Fruit fly (Drosophila melanogaster): Measurements from ENCODE around the gene CG3407.
A peak's percentile ranks its signal among the peaks of the same experiment; 100 is the strongest.

The CG3407 gene

DNA sequence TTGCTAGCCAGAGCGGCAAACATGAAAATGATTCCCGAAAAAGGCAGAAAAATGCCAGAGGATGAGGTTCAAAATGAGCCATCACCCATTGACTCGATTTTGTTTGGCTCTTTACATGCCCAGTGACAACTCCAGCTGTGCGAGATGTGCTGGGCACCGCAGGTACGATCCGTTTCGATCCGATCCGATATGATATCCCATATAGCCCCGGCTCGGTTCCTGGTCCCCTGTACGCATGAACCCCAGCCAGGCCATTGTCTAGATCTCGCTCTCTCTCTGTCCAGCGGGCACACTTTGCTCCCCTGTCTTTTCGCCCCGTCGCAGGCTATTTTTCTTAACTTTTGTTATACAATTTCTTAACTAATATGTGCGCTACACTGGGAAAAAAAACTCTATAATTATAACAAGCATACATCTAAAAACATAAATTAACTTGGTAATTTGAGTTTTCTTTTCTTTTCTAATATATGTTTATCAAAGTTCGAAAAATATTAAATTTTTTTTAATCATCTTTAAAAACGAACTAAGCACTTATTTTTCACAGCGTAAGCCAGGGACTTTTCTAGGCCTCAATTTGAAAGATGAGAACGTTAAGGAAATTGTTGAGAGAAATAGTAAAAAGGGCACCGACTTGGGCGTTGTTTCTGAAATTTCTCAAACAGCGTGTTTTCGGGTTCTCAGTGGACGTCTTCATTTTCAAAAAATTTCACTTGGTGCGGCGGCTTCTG, 14.4 kb upstream of the CG3407 start:
- no peak for TF ChIP-seq Ets98B (GFP tag; IDR thresholded peaks at IDR 0.05)
- TF ChIP-seq Pif1B (GFP tag; optimal IDR thresholded peaks at IDR 0.05) = no peak
- TF ChIP-seq CG8301 (tag; optimal IDR thresholded peaks at IDR 0.05) = no peak
- no peak for TF ChIP-seq CG12605 (GFP tag; IDR thresholded peaks at IDR 0.05)
- no peak for TF ChIP-seq CG10348 (GFP tag; IDR thresholded peaks at IDR 0.05)
- TF ChIP-seq CG17806 (tag; optimal IDR thresholded peaks at IDR 0.05) = no peak
- no peak for TF ChIP-seq CG8159 (tag; optimal IDR thresholded peaks at IDR 0.05)
- TF ChIP-seq gl (tag; optimal IDR thresholded peaks at IDR 0.05) = no peak
- TF ChIP-seq CG14655 (GFP tag; optimal IDR thresholded peaks at IDR 0.05) = no peak
- no peak for TF ChIP-seq Snoo (tag; optimal IDR thresholded peaks at IDR 0.05)
- TF ChIP-seq EcR (GFP tag; optimal IDR thresholded peaks at IDR 0.05) = no peak
- TF ChIP-seq CG34367 (tag; optimal IDR thresholded peaks at IDR 0.05) = no peak
- no peak for TF ChIP-seq rn (GFP tag; IDR thresholded peaks at IDR 0.05)
- no peak for TF ChIP-seq Pif1A (GFP tag; optimal IDR thresholded peaks at IDR 0.05)

DNA sequence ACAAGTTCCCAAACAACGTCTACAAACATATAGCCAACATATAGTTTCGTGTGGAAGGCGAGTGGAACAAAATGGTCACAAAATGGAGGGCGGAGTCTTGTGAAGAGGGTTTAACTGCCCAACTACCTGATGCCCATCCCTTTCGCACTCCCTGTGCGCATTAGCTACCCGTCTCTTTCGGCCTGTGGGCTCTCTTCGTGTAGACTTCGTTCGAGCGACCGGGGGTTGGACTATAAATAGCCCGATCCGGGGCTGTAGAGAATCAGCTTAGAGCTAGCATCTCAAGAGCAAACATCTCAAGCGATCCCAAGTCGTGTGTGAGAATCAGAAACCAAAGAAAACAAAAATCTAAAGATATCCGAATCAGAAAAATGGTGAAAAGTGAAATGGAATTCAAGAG, 12.2 kb upstream of the CG3407 start, which contains the start of gene slp1:
Gene slp1 (plus strand): TSS at position 263 of the 400 bp plus-strand sequence.
- TF ChIP-seq CG10348 (GFP tag; IDR thresholded peaks at IDR 0.05) (no peak), CG32121 (GFP tag; IDR thresholded peaks at IDR 0.05) (no peak), CG17806 (tag; optimal IDR thresholded peaks at IDR 0.05) (no peak), CG15710 (tag; optimal IDR thresholded peaks at IDR 0.05) (no peak), D1 (tag; optimal IDR thresholded peaks at IDR 0.05) (no peak), CG34367 (tag; optimal IDR thresholded peaks at IDR 0.05) (no peak), fd96Ca (GFP tag; IDR thresholded peaks at IDR 0.05) (no peak), Pif1B (GFP tag; optimal IDR thresholded peaks at IDR 0.05) (no peak)

- no peak for TF ChIP-seq Pif1B (GFP tag; optimal IDR thresholded peaks at IDR 0.05)
Measured at dm6 chr2L:3823835-3824234, 10.6 kb upstream of the CG3407 start.

dm6 chr2L:3822462-3823065, 9.4 kb upstream of the CG3407 start:
- TF ChIP-seq rn (GFP tag; IDR thresholded peaks at IDR 0.05) (no peak), CG14655 (GFP tag; optimal IDR thresholded peaks at IDR 0.05) (no peak), CG8301 (tag; optimal IDR thresholded peaks at IDR 0.05) (no peak), D1 (tag; optimal IDR thresholded peaks at IDR 0.05) (no peak)

- TF ChIP-seq CG13204 (GFP tag; optimal IDR thresholded peaks at IDR 0.05) (no peak), CG14655 (GFP tag; optimal IDR thresholded peaks at IDR 0.05) (no peak), gl (tag; optimal IDR thresholded peaks at IDR 0.05) (no peak), Snoo (tag; optimal IDR thresholded peaks at IDR 0.05) (no peak), CG8159 (tag; optimal IDR thresholded peaks at IDR 0.05) (no peak), CG34367 (tag; optimal IDR thresholded peaks at IDR 0.05) (no peak), CG17806 (tag; optimal IDR thresholded peaks at IDR 0.05) (no peak), CG32121 (GFP tag; IDR thresholded peaks at IDR 0.05) (no peak), CG10348 (GFP tag; IDR thresholded peaks at IDR 0.05) (no peak), Ets98B (GFP tag; IDR thresholded peaks at IDR 0.05) (no peak), rn (GFP tag; IDR thresholded peaks at IDR 0.05) (no peak), CG15710 (tag; optimal IDR thresholded peaks at IDR 0.05) (no peak), CG8301 (tag; optimal IDR thresholded peaks at IDR 0.05) (no peak), Pif1A (GFP tag; optimal IDR thresholded peaks at IDR 0.05) (no peak), CG12605 (GFP tag; IDR thresholded peaks at IDR 0.05) (no peak), CG4496 (GFP tag; IDR thresholded peaks at IDR 0.05) (no peak), fd96Ca (GFP tag; IDR thresholded peaks at IDR 0.05) (no peak), D1 (tag; optimal IDR thresholded peaks at IDR 0.05) (no peak), EcR (GFP tag; optimal IDR thresholded peaks at IDR 0.05) (no peak), CG9948 (tag; optimal IDR thresholded peaks at IDR 0.05) (no peak)
Measured at dm6 chr2L:3818903-3819302, 5.7 kb upstream of the CG3407 start.

DNA sequence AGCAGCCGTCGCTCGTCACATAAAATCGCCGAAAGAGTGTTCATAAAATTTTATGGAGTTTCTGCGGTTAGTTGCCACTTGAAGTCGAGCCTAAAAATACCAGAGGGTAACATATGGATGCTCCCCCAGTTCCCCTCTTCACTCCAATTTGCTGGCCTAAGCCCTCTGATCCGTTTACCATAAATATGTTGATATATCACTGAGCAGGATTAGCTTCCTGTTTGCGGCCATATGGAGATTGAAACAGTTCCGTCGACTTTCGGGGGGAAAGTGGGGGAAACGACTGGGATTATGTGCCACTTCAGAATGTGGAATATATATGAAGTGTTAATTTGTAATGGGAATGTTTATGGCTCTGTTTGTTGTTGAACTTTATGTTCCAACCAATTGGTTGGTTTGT, 953 bp upstream of the CG3407 start:
- TF ChIP-seq CG17806 (tag; optimal IDR thresholded peaks at IDR 0.05) (no peak), rn (GFP tag; IDR thresholded peaks at IDR 0.05) (no peak), CG34367 (tag; optimal IDR thresholded peaks at IDR 0.05) (no peak)

DNA sequence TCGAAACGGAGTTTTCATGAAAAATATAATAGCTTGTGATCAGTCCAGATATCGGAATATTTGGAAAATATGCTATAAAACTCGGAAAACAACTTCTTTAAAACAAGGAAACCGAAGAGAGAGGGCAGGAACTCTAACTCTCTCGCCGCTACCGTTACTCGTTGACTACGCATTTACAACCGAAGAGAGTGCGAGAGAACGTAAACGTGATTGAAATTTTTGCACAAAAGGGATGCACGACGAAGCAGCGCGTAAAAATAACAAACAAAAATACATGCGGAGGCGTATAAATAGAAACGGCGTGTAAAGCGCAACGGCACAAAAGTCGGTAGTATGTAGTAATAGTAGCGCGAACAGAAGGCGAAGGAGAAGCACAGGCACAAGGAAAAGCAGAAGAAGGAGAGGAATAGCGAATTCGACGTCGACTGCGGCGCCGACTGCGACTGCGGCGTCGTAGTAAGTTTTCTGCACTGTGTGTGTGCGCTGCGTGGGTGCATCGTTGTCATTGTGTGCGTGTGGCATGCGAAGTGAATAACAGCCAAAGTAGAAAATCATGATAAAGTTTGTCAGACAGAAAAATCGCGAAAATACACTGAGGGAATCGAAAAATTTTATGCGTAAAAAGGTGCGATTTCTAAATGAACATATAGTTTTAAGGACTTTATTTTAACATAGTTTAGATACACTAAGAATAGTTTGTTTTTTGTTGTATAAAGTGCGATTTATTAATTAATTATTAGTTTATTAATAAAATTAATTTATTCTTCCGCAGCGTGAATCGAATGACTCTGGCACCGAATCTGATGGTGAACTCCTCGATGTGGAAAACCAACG, 6.8 kb downstream of the CG3407 start:
- TF ChIP-seq CG34367 (tag; optimal IDR thresholded peaks at IDR 0.05) (peak; percentile 9), D1 (tag; optimal IDR thresholded peaks at IDR 0.05) (peak; percentile 64), CG9948 (tag; optimal IDR thresholded peaks at IDR 0.05) (peak; percentile 32), CG32121 (GFP tag; IDR thresholded peaks at IDR 0.05) (peak; percentile 26; the same call in 1 of the 2 replicates), Ets98B (GFP tag; IDR thresholded peaks at IDR 0.05) (peak; percentile 75), CG4496 (GFP tag; IDR thresholded peaks at IDR 0.05) (peak; percentile 66; the same call in 2 of the 3 replicates), Snoo (tag; optimal IDR thresholded peaks at IDR 0.05) (no peak), CG12605 (GFP tag; IDR thresholded peaks at IDR 0.05) (peak; percentile 41; the same call in 1 of the 2 replicates), CG17806 (tag; optimal IDR thresholded peaks at IDR 0.05) (peak; percentile 41), CG14655 (GFP tag; optimal IDR thresholded peaks at IDR 0.05) (no peak), CG8301 (tag; optimal IDR thresholded peaks at IDR 0.05) (no peak), CG8159 (tag; optimal IDR thresholded peaks at IDR 0.05) (no peak)
